Worm (Caenorhabditis elegans): ENCODE data around the gene C14A6.3.

The C14A6.3 gene

ce11 chrV:18146077-18146476, at the start of gene C14A6.3:
TSS of gene C14A6.3 (plus strand) at chrV:18146377.
- no peak for TF ChIP-seq unc-62 (GFP tag; optimal IDR thresholded peaks at IDR 0.05)

ce11 chrV:18098387-18098786, 47.8 kb upstream of the C14A6.3 start, which contains the start of gene par-4:
TSS of gene par-4 (plus strand) at chrV:18098687.
- no peak for TF ChIP-seq unc-62 (GFP tag; optimal IDR thresholded peaks at IDR 0.05)

- no peak for TF ChIP-seq unc-62 (GFP tag; optimal IDR thresholded peaks at IDR 0.05)
Observed at ce11 chrV:18106055-18106454, 40.1 kb upstream of the C14A6.3 start.

ce11 chrV:18107969-18108368, 38.2 kb upstream of the C14A6.3 start, which contains the start of gene Y37H2A.1:
TSS of gene Y37H2A.1 (plus strand) at chrV:18108269.
- no peak for TF ChIP-seq unc-62 (GFP tag; optimal IDR thresholded peaks at IDR 0.05)

ce11 chrV:18109449-18109848, 36.7 kb upstream of the C14A6.3 start:
- no peak for TF ChIP-seq unc-62 (GFP tag; optimal IDR thresholded peaks at IDR 0.05)

ce11 chrV:18123639-18124038, 22.5 kb upstream of the C14A6.3 start, which contains the start of gene fbxa-107:
TSS of gene fbxa-107 (plus strand) at chrV:18123939.
- no peak for TF ChIP-seq unc-62 (GFP tag; optimal IDR thresholded peaks at IDR 0.05)

ce11 chrV:18125075-18125474, 21.1 kb upstream of the C14A6.3 start, which contains the start of gene fbxa-210:
TSS of gene fbxa-210 (plus strand) at chrV:18125375.
- no peak for TF ChIP-seq unc-62 (GFP tag; optimal IDR thresholded peaks at IDR 0.05)

- no peak for TF ChIP-seq unc-62 (GFP tag; optimal IDR thresholded peaks at IDR 0.05)
Observed at ce11 chrV:18127192-18127591, 19.0 kb upstream of the C14A6.3 start, which contains the start of gene fbxa-211. TSS of gene fbxa-211 (plus strand) at chrV:18127519.

ce11 chrV:18128545-18128944, 17.6 kb upstream of the C14A6.3 start:
- TF ChIP-seq unc-62 (GFP tag; optimal IDR thresholded peaks at IDR 0.05) = no peak

ce11 chrV:18131049-18131448, 15.1 kb upstream of the C14A6.3 start, which contains the start of gene Y37H2A.12:
TSS of gene Y37H2A.12 (minus strand) at chrV:18131129.
- no peak for TF ChIP-seq unc-62 (GFP tag; optimal IDR thresholded peaks at IDR 0.05)

- no peak for TF ChIP-seq unc-62 (GFP tag; optimal IDR thresholded peaks at IDR 0.05)
Observed at ce11 chrV:18133177-18133576, 13.0 kb upstream of the C14A6.3 start, which contains the start of gene Y37H2A.18. TSS of gene Y37H2A.18 (minus strand) at chrV:18133277.

- no peak for TF ChIP-seq unc-62 (GFP tag; optimal IDR thresholded peaks at IDR 0.05)
Observed at ce11 chrV:18134378-18134777, 11.8 kb upstream of the C14A6.3 start, which contains the start of gene Y37H2A.7. TSS of gene Y37H2A.7 (minus strand) at chrV:18134478.

ce11 chrV:18137679-18138078, 8.5 kb upstream of the C14A6.3 start:
- TF ChIP-seq unc-62 (GFP tag; optimal IDR thresholded peaks at IDR 0.05) = no peak

- TF ChIP-seq unc-62 (GFP tag; optimal IDR thresholded peaks at IDR 0.05) = no peak
Observed at ce11 chrV:18138695-18139094, 7.5 kb upstream of the C14A6.3 start, which contains the start of gene Y37H2A.10. TSS of gene Y37H2A.10 (plus strand) at chrV:18138995.

- TF ChIP-seq unc-62 (GFP tag; optimal IDR thresholded peaks at IDR 0.05) = no peak
Observed at ce11 chrV:18141161-18141560, 5.0 kb upstream of the C14A6.3 start, which contains the start of gene Y37H2A.11. TSS of gene Y37H2A.11 (plus strand) at chrV:18141461.

ce11 chrV:18142549-18142948, 3.6 kb upstream of the C14A6.3 start, which contains the start of gene Y37H2A.13:
TSS of gene Y37H2A.13 (plus strand) at chrV:18142849.
- no peak for TF ChIP-seq unc-62 (GFP tag; optimal IDR thresholded peaks at IDR 0.05)

ce11 chrV:18143445-18143844, 2.7 kb upstream of the C14A6.3 start, which contains the start of gene Y37H2A.14:
TSS of gene Y37H2A.14 (plus strand) at chrV:18143745.
- no peak for TF ChIP-seq unc-62 (GFP tag; optimal IDR thresholded peaks at IDR 0.05)
